Fruit fly (Drosophila melanogaster) whole organism, prepupa: ENCODE measurements around the gene ND-75.

Source experiments
- CG10631 ChIP-seq: fragments of 200-800 bp; sonication (Bioruptor generic); optimal IDR thresholded peaks from 2 replicates; lab custom pipeline; 2016; ENCODE audit warnings: missing biosample characterization, missing genetic modification characterization
- CG10669 ChIP-seq: fragments of 200-800 bp; sonication (Bioruptor generic); optimal IDR thresholded peaks from 3 replicates; lab custom pipeline; 2018; ENCODE audit warnings: missing biosample characterization, mild to moderate bottlenecking, missing genetic modification characterization, moderate library complexity
- CG11294 ChIP-seq: fragments of 200-800 bp; sonication (Bioruptor generic); IDR thresholded peaks from 2 replicates; pipeline ENCODE4 v1.3.6; 2022; ENCODE audit warnings: missing biosample characterization, missing genetic modification characterization
- CG11762 ChIP-seq: fragments of 200-800 bp; sonication (Bioruptor generic); optimal IDR thresholded peaks from 3 replicates; lab custom pipeline; 2016; ENCODE audit warnings: missing biosample characterization, missing genetic modification characterization; ENCODE audit not compliant: insufficient read depth
- CG11902 ChIP-seq: fragments of 200-800 bp; sonication (Bioruptor generic); optimal IDR thresholded peaks from 3 replicates; lab custom pipeline; 2016; ENCODE audit warnings: missing biosample characterization, missing genetic modification characterization
- CG15336 ChIP-seq: fragments of 200-800 bp; sonication (Bioruptor generic); IDR thresholded peaks from 2 replicates; pipeline ENCODE4 v1.3.6; 2022; ENCODE audit warnings: missing biosample characterization, missing genetic modification characterization
- CG16779 ChIP-seq: fragments of 200-800 bp; sonication (Bioruptor generic); optimal IDR thresholded peaks from 3 replicates; lab custom pipeline; 2017; ENCODE audit warnings: missing biosample characterization, mild to moderate bottlenecking, missing genetic modification characterization
- CG31627 ChIP-seq: fragments of 200-800 bp; sonication (Bioruptor generic); optimal IDR thresholded peaks from 3 replicates; lab custom pipeline; 2016; ENCODE audit warnings: missing biosample characterization, missing genetic modification characterization
- CG32006 ChIP-seq: fragments of 200-800 bp; sonication (Bioruptor generic); optimal IDR thresholded peaks from 3 replicates; lab custom pipeline; 2017; ENCODE audit warnings: missing biosample characterization, mild to moderate bottlenecking, missing genetic modification characterization
- CG3919 ChIP-seq: fragments of 200-800 bp; sonication (Bioruptor generic); optimal IDR thresholded peaks from 3 replicates; lab custom pipeline; 2016; ENCODE audit warnings: missing biosample characterization, missing genetic modification characterization
- CG4318 ChIP-seq: fragments of 200-800 bp; sonication (Bioruptor generic); optimal IDR thresholded peaks from 3 replicates; lab custom pipeline; 2017; ENCODE audit warnings: missing biosample characterization, mild to moderate bottlenecking, missing genetic modification characterization
- CG6163 ChIP-seq: fragments of 200-800 bp; sonication (Bioruptor generic); IDR thresholded peaks from 3 replicates; pipeline ENCODE4 v1.3.6; 2022; ENCODE audit warnings: missing biosample characterization, missing genetic modification characterization
- CG6276 ChIP-seq: fragments of 200-800 bp; sonication (Bioruptor generic); optimal IDR thresholded peaks from 2 replicates; lab custom pipeline; 2017; ENCODE audit warnings: missing biosample characterization, mild to moderate bottlenecking, missing genetic modification characterization
- CG6854 ChIP-seq: fragments of 200-800 bp; sonication (Bioruptor generic); optimal IDR thresholded peaks from 2 replicates; lab custom pipeline; 2017; ENCODE audit warnings: missing biosample characterization, mild to moderate bottlenecking, missing genetic modification characterization
- CG7368 ChIP-seq: fragments of 200-800 bp; sonication (Bioruptor generic); optimal IDR thresholded peaks from 3 replicates; lab custom pipeline; 2016; ENCODE audit warnings: missing biosample characterization, missing genetic modification characterization
- CG8119 ChIP-seq: fragments of 200-800 bp; sonication (Bioruptor generic); IDR thresholded peaks from 3 replicates; pipeline ENCODE4 v1.3.6; 2022; ENCODE audit warnings: missing biosample characterization, missing genetic modification characterization
- CG8319 ChIP-seq: fragments of 200-800 bp; sonication (Bioruptor generic); optimal IDR thresholded peaks from 3 replicates; lab custom pipeline; 2016; ENCODE audit warnings: missing biosample characterization, missing genetic modification characterization
- CG8632 ChIP-seq: fragments of 200-800 bp; sonication (Bioruptor generic); optimal IDR thresholded peaks from 3 replicates; lab custom pipeline; 2016; ENCODE audit warnings: missing biosample characterization, missing genetic modification characterization
- CG9139 ChIP-seq: fragments of 200-800 bp; sonication (Bioruptor generic); optimal IDR thresholded peaks from 3 replicates; lab custom pipeline; 2017; ENCODE audit warnings: missing biosample characterization, mild to moderate bottlenecking, missing genetic modification characterization
- Ets21C ChIP-seq: fragments of 200-800 bp; sonication (Bioruptor generic); optimal IDR thresholded peaks from 3 replicates; lab custom pipeline; 2016; ENCODE audit warnings: missing biosample characterization, missing genetic modification characterization
- Gug ChIP-seq: fragments of 200-800 bp; sonication (Bioruptor generic); IDR thresholded peaks from 2 replicates; pipeline ENCODE4 v1.3.6; 2022; ENCODE audit warnings: missing biosample characterization, missing genetic modification characterization
- Hr39 ChIP-seq: fragments of 200-800 bp; sonication (Bioruptor generic); optimal IDR thresholded peaks from 2 replicates; lab custom pipeline; 2016; ENCODE audit warnings: missing biosample characterization, missing genetic modification characterization
- Met ChIP-seq: fragments of 200-800 bp; sonication (Bioruptor generic); optimal IDR thresholded peaks from 3 replicates; lab custom pipeline; 2016; ENCODE audit warnings: missing biosample characterization, missing genetic modification characterization
- OdsH ChIP-seq: fragments of 200-800 bp; sonication (Bioruptor generic); optimal IDR thresholded peaks from 3 replicates; lab custom pipeline; 2016; ENCODE audit warnings: missing biosample characterization, missing genetic modification characterization
- Smox ChIP-seq: fragments of 200-800 bp; sonication (Bioruptor generic); optimal IDR thresholded peaks from 3 replicates; lab custom pipeline; 2016; ENCODE audit warnings: missing biosample characterization, missing genetic modification characterization
- Sox102F ChIP-seq: fragments of 200-800 bp; sonication (Bioruptor generic); optimal IDR thresholded peaks from 2 replicates; lab custom pipeline; 2016; ENCODE audit warnings: missing biosample characterization, mild to moderate bottlenecking, missing genetic modification characterization
- Sox14 ChIP-seq: fragments of 200-800 bp; sonication (Bioruptor generic); optimal IDR thresholded peaks from 3 replicates; lab custom pipeline; 2016; ENCODE audit warnings: missing biosample characterization, missing genetic modification characterization
- Sox15 ChIP-seq: fragments of 200-800 bp; sonication (Bioruptor generic); optimal IDR thresholded peaks from 3 replicates; lab custom pipeline; 2016; ENCODE audit warnings: missing biosample characterization, missing genetic modification characterization
- achi ChIP-seq: fragments of 200-800 bp; sonication (Bioruptor generic); optimal IDR thresholded peaks from 3 replicates; lab custom pipeline; 2016; ENCODE audit warnings: missing biosample characterization, missing genetic modification characterization
- acj6 ChIP-seq: fragments of 200-800 bp; sonication (Bioruptor generic); optimal IDR thresholded peaks from 3 replicates; lab custom pipeline; 2016; ENCODE audit warnings: missing biosample characterization, missing genetic modification characterization
- cyc ChIP-seq: fragments of 200-800 bp; sonication (Bioruptor generic); optimal IDR thresholded peaks from 3 replicates; lab custom pipeline; 2016; ENCODE audit warnings: missing biosample characterization, missing genetic modification characterization
- dac ChIP-seq: fragments of 200-800 bp; sonication (Bioruptor generic); optimal IDR thresholded peaks from 2 replicates; lab custom pipeline; 2017; ENCODE audit warnings: missing biosample characterization, mild to moderate bottlenecking, missing genetic modification characterization
- dsx ChIP-seq: fragments of 200-800 bp; optimal IDR thresholded peaks from 3 replicates; lab custom pipeline; 2019; ENCODE audit warnings: missing biosample characterization, mild to moderate bottlenecking, missing genetic modification characterization, moderate library complexity; ENCODE audit not compliant: poor library complexity, severe bottlenecking
- eg ChIP-seq: fragments of 200-800 bp; sonication (Bioruptor generic); IDR thresholded peaks from 3 replicates; pipeline ENCODE4 v1.3.6; 2022; ENCODE audit warnings: missing biosample characterization, missing genetic modification characterization
- esn ChIP-seq: fragments of 200-800 bp; sonication (Bioruptor generic); optimal IDR thresholded peaks from 2 replicates; lab custom pipeline; 2016; ENCODE audit warnings: missing biosample characterization, mild to moderate bottlenecking, missing genetic modification characterization, moderate library complexity
- fd59A ChIP-seq: fragments of 200-800 bp; sonication (Bioruptor generic); optimal IDR thresholded peaks from 2 replicates; lab custom pipeline; 2017; ENCODE audit warnings: missing biosample characterization, mild to moderate bottlenecking, missing genetic modification characterization, missing genetic modification reagents
- fkh ChIP-seq: fragments of 200-800 bp; sonication (Bioruptor generic); optimal IDR thresholded peaks from 3 replicates; lab custom pipeline; 2017; ENCODE audit warnings: missing biosample characterization, mild to moderate bottlenecking, missing genetic modification characterization, moderate library complexity
- lz ChIP-seq: fragments of 200-800 bp; sonication (Bioruptor generic); optimal IDR thresholded peaks from 3 replicates; lab custom pipeline; 2016; ENCODE audit warnings: missing biosample characterization, missing genetic modification characterization
- pdm3 ChIP-seq: fragments of 200-800 bp; sonication (Bioruptor generic); optimal IDR thresholded peaks from 3 replicates; lab custom pipeline; 2016; ENCODE audit warnings: missing biosample characterization, missing genetic modification characterization
- salr ChIP-seq, 2 experiments: fragments of 200-800 bp; sonication (Bioruptor generic); optimal IDR thresholded peaks; 3 replicates each; lab custom pipeline; 2016 to 2018; ENCODE audit warnings: missing biosample characterization in 2 of 2, missing genetic modification characterization in 2 of 2, mild to moderate bottlenecking in 1 of 2
- spab ChIP-seq: fragments of 200-800 bp; sonication (Bioruptor generic); optimal IDR thresholded peaks from 2 replicates; lab custom pipeline; 2017; ENCODE audit warnings: missing biosample characterization, mild to moderate bottlenecking, missing genetic modification characterization, missing genetic modification reagents
- ss ChIP-seq, 2 experiments: fragments of 200-800 bp; sonication (Bioruptor generic); optimal IDR thresholded peaks; 2 replicates in 1 of 2; 3 replicates in 1 of 2; lab custom pipeline; 2017 to 2018; ENCODE audit warnings: mild to moderate bottlenecking in 2 of 2, missing biosample characterization in 2 of 2, missing genetic modification characterization in 2 of 2, moderate library complexity in 1 of 2
- svp ChIP-seq: fragments of 200-800 bp; sonication (Bioruptor generic); peaks from one replicate; lab custom pipeline; 2016; ENCODE audit warnings: missing biosample characterization, missing genetic modification characterization
- topi ChIP-seq: fragments of 200-800 bp; sonication (Bioruptor generic); optimal IDR thresholded peaks from 3 replicates; lab custom pipeline; 2016; ENCODE audit warnings: missing biosample characterization, missing genetic modification characterization
- vri ChIP-seq: fragments of 200-800 bp; sonication (Bioruptor generic); optimal IDR thresholded peaks from 3 replicates; lab custom pipeline; 2016; ENCODE audit warnings: missing biosample characterization, mild to moderate bottlenecking, missing genetic modification characterization

ND-75 gene

dm6 chrX:8259881-8260280 is 8.4 kb upstream of the ND-75 start (continued):
- TF ChIP-seq vri (no peak), fkh (GFP tag; lab: Kevin White, UChicago) (no peak), CG7368 (GFP tag; lab: Kevin White, UChicago) (no peak), achi (peak; percentile 43), esn (no peak), CG4318 (GFP tag; lab: Kevin White, UChicago) (peak; percentile 32), Hr39 (GFP tag; lab: Kevin White, UChicago) (peak; percentile 36), CG11294 (GFP tag; lab: Robert Waterston, UW) (no peak), Sox15 (GFP tag; lab: Kevin White, UChicago) (no peak), fd59A (GFP tag; lab: Kevin White, UChicago) (peak; percentile 7), CG11762 (GFP tag; lab: Kevin White, UChicago) (peak; percentile 17), CG6163 (peak; percentile 68; the same call in 1 of the 3 replicates), CG8119 (GFP tag; lab: Robert Waterston, UW) (peak; percentile 52; the same call in 2 of the 3 replicates), lz (GFP tag; lab: Kevin White, UChicago) (no peak), spab (GFP tag; lab: Kevin White, UChicago) (no peak), CG6276 (GFP tag; lab: Kevin White, UChicago) (peak; percentile 41), OdsH (GFP tag; lab: Kevin White, UChicago) (peak; percentile 43), CG31627 (GFP tag; lab: Kevin White, UChicago) (peak; percentile 10), CG3919 (GFP tag; lab: Kevin White, UChicago) (peak; percentile 45), ss (GFP tag; optimal IDR thresholded peaks at IDR 0.05; lab: Kevin White, UChicago) (no peak), topi (peak; percentile 11), CG6854 (no peak)

DNA sequence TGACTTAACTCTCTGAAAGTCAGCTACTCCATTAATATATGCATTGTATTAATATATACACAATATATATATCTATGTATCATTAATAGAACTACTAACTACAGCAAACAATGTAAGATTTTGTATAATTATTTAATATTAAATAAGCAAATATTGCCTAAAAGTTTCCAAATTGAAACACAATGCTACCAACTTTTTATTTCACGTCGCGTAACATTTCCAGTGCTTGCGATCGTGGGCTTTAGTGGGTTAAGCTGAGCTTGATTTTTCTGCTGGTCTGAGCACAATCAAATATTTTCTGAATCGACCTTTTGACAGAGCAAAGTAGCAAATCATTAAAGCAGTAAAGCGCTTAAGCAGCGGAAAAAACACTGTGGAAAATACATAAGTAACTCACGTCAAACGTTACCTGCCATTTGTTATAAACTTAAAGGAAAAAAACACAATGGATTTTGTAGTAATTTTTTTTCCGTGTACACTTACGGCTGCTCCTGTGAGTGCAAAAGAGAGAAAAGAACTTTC is 6.9 kb upstream of the ND-75 start:
- TF ChIP-seq dsx (GFP tag; lab: Kevin White, UChicago) (peak; percentile 27), CG8119 (GFP tag; lab: Robert Waterston, UW) (peak; percentile 33; the same call in 2 of the 3 replicates), CG32006 (GFP tag; lab: Kevin White, UChicago) (peak; percentile 36), CG6163 (no peak), Met (GFP tag; lab: Kevin White, UChicago) (no peak), CG15336 (peak; percentile 63), CG6276 (GFP tag; lab: Kevin White, UChicago) (peak; percentile 6), esn (no peak), ss (GFP tag; optimal IDR thresholded peaks at IDR 0.05; lab: Kevin White, UChicago) (no peak), svp (GFP tag; lab: Kevin White, UChicago) (peak; percentile 70), cyc (no peak)

DNA sequence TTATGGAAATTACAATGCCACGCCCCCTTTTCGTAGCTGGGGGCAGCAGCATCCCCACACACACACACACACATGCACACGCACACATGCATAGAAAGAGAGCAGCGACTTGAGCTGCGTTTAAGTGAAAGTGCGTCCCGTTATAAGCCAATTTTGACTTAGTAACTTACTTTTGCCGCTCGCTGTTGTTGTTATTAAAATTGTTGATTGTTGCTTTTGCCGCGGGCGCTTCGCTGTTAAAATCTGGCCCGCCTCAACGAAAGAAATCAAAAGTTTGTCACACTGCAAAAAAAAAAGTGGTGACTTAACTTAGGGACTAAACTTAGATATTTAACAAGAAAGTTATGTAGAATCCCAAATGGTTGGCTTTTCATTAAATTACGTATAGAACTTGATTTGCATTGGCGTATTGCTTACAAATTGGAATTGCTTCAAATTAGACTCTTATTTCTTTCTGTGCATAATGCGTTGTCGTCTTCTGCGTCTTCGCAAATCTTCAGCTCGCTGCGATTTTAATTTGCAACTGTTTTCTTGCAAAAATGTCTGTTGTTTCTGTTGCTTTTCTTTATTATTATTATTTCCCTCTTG is 3.3 kb upstream of the ND-75 start:
- TF ChIP-seq dac (peak; percentile 24), CG15336 (peak; percentile 84), CG8319 (GFP tag; lab: Kevin White, UChicago) (peak; percentile 3), CG7368 (GFP tag; lab: Kevin White, UChicago) (peak; percentile 38), Gug (GFP tag; lab: Robert Waterston, UW) (peak; percentile 52; the same call in 1 of the 2 replicates), CG10631 (GFP tag; lab: Kevin White, UChicago) (peak; percentile 32), Sox102F (peak; percentile 53), achi (peak; percentile 54), CG10669 (GFP tag; lab: Kevin White, UChicago) (no peak), acj6 (GFP tag; lab: Kevin White, UChicago) (peak; percentile 46), CG6276 (GFP tag; lab: Kevin White, UChicago) (peak; percentile 23), Ets21C (no peak), lz (GFP tag; lab: Kevin White, UChicago) (peak; percentile 70), salr (GFP tag; optimal IDR thresholded peaks at IDR 0.05; lab: Kevin White, UChicago) (no peak), spab (GFP tag; lab: Kevin White, UChicago) (no peak), cyc (peak; percentile 27), dsx (GFP tag; lab: Kevin White, UChicago) (no peak), CG11902 (GFP tag; lab: Kevin White, UChicago) (peak; percentile 7), eg (peak; percentile 84), Smox (GFP tag; lab: Kevin White, UChicago) (peak; percentile 36), esn (peak; percentile 64), CG16779 (tag; lab: Kevin White, UChicago) (no peak), CG8119 (GFP tag; lab: Robert Waterston, UW) (peak; percentile 79), CG9139 (GFP tag; lab: Kevin White, UChicago) (no peak), pdm3 (GFP tag; lab: Kevin White, UChicago) (peak; percentile 68), ss (GFP tag; optimal IDR thresholded peaks at IDR 0.05; lab: Kevin White, UChicago) (no peak), CG8632 (GFP tag; lab: Kevin White, UChicago) (peak; percentile 42), Sox14 (GFP tag; lab: Kevin White, UChicago) (peak; percentile 33), Sox15 (GFP tag; lab: Kevin White, UChicago) (peak; percentile 38)
